Fruit fly (Drosophila melanogaster) whole organism, pupa: ENCODE results near the gene gro.

Source experiments
- CG10348 ChIP-seq: fragments of 200-800 bp; sonication (Bioruptor generic); IDR thresholded peaks from 2 replicates; pipeline ENCODE4 v1.3.6; 2022; ENCODE audit warnings: missing biosample characterization, missing genetic modification characterization
- CG12605 ChIP-seq: fragments of 200-800 bp; sonication (Bioruptor generic); IDR thresholded peaks from 2 replicates; pipeline ENCODE4 v1.3.6; 2022; ENCODE audit warnings: missing biosample characterization, missing genetic modification characterization
- CG13204 ChIP-seq: fragments of 200-800 bp; sonication (Bioruptor generic); optimal IDR thresholded peaks from 2 replicates; lab custom pipeline; 2018; ENCODE audit warnings: missing biosample characterization, mild to moderate bottlenecking, missing genetic modification characterization, moderate library complexity
- CG14655 ChIP-seq: fragments of 200-800 bp; sonication (Bioruptor generic); optimal IDR thresholded peaks from 3 replicates; lab custom pipeline; 2017; ENCODE audit warnings: mild to moderate bottlenecking, missing biosample characterization, missing genetic modification reagents, missing genetic modification characterization
- CG15710 ChIP-seq: fragments of 200-800 bp; sonication (Bioruptor generic); optimal IDR thresholded peaks from 2 replicates; lab custom pipeline; 2018; ENCODE audit warnings: missing biosample characterization, mild to moderate bottlenecking, missing genetic modification characterization, moderate library complexity
- CG17806 ChIP-seq: fragments of 200-800 bp; sonication (Bioruptor generic); optimal IDR thresholded peaks from 2 replicates; lab custom pipeline; 2018; ENCODE audit warnings: missing biosample characterization, mild to moderate bottlenecking, missing genetic modification characterization, moderate library complexity
- CG32121 ChIP-seq: fragments of 200-800 bp; sonication (Bioruptor generic); IDR thresholded peaks from 2 replicates; pipeline ENCODE4 v1.3.6; 2022; ENCODE audit warnings: missing biosample characterization, missing genetic modification characterization
- CG34367 ChIP-seq: fragments of 200-800 bp; sonication (Bioruptor generic); optimal IDR thresholded peaks from 2 replicates; lab custom pipeline; 2018; ENCODE audit warnings: missing biosample characterization, mild to moderate bottlenecking, missing genetic modification characterization
- CG4496 ChIP-seq: fragments of 200-800 bp; sonication (Bioruptor generic); IDR thresholded peaks from 3 replicates; pipeline ENCODE4 v1.3.6; 2022; ENCODE audit warnings: missing biosample characterization, missing genetic modification characterization
- CG8159 ChIP-seq: fragments of 200-800 bp; sonication (Bioruptor generic); optimal IDR thresholded peaks from 3 replicates; lab custom pipeline; 2018; ENCODE audit warnings: missing biosample characterization, mild to moderate bottlenecking, missing genetic modification characterization, moderate library complexity
- CG8301 ChIP-seq: fragments of 200-800 bp; sonication (Bioruptor generic); optimal IDR thresholded peaks from 2 replicates; lab custom pipeline; 2018; ENCODE audit warnings: missing biosample characterization, mild to moderate bottlenecking, missing genetic modification characterization
- CG9948 ChIP-seq: fragments of 200-800 bp; sonication (Bioruptor generic); optimal IDR thresholded peaks from 2 replicates; lab custom pipeline; 2018; ENCODE audit warnings: missing biosample characterization, mild to moderate bottlenecking, missing genetic modification characterization, moderate library complexity
- D1 ChIP-seq: fragments of 200-800 bp; sonication (Bioruptor generic); optimal IDR thresholded peaks from 2 replicates; lab custom pipeline; 2018; ENCODE audit warnings: missing biosample characterization, mild to moderate bottlenecking, missing genetic modification characterization, moderate library complexity
- EcR ChIP-seq: fragments of 200-800 bp; sonication (Bioruptor generic); optimal IDR thresholded peaks from 3 replicates; lab custom pipeline; 2019; ENCODE audit warnings: missing biosample characterization, missing genetic modification characterization, mild to moderate bottlenecking, moderate library complexity, missing genetic modification reagents
- Ets98B ChIP-seq: fragments of 200-800 bp; sonication (Bioruptor generic); IDR thresholded peaks from 2 replicates; pipeline ENCODE4 v1.3.6; 2022; ENCODE audit warnings: missing biosample characterization, missing genetic modification characterization
- Pif1A ChIP-seq: fragments of 200-800 bp; sonication (Bioruptor generic); optimal IDR thresholded peaks from 3 replicates; lab custom pipeline; 2016; ENCODE audit warnings: missing biosample characterization, missing genetic modification characterization
- Pif1B ChIP-seq: fragments of 200-800 bp; sonication (Bioruptor generic); optimal IDR thresholded peaks from 3 replicates; lab custom pipeline; 2016; ENCODE audit warnings: missing biosample characterization, missing genetic modification characterization
- Snoo ChIP-seq: fragments of 200-800 bp; sonication (Bioruptor generic); optimal IDR thresholded peaks from 3 replicates; lab custom pipeline; 2017; ENCODE audit warnings: missing biosample characterization, mild to moderate bottlenecking, missing genetic modification characterization, inconsistent platforms
- fd96Ca ChIP-seq: fragments of 200-800 bp; sonication (Bioruptor generic); IDR thresholded peaks from 3 replicates; pipeline ENCODE4 v1.3.6; 2022; ENCODE audit warnings: missing biosample characterization, missing genetic modification characterization
- gl ChIP-seq: fragments of 200-800 bp; sonication (Bioruptor generic); optimal IDR thresholded peaks from 2 replicates; lab custom pipeline; 2018; ENCODE audit warnings: missing biosample characterization, mild to moderate bottlenecking, missing genetic modification characterization
- rn ChIP-seq: fragments of 200-800 bp; sonication (Bioruptor generic); IDR thresholded peaks from 2 replicates; pipeline ENCODE4 v1.3.6; 2022; ENCODE audit warnings: missing biosample characterization, missing genetic modification characterization

gro gene

DNA sequence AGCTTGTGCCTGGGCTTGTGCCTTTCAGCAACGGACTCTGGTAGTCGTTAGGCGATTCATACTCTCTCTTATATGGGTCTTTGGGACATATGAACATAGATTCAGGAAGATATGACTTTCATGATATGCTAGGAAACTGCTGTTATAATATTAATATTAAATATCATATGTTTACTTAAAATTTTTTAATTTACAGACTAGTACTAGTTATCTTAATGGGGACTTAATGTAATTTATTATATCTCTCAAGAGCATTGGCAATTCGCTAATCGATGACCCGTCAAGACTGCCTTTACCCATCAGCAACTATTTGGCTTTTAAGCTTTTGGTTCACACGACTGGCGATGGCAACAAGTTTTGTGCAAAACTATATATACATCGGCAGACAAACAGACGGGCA is 22.3 kb upstream of the gro start:
- TF ChIP-seq CG32121 (GFP tag; lab: Robert Waterston, UW): peak; percentile 89
- peak; percentile 66; the same call in 1 of the 3 replicates for TF ChIP-seq fd96Ca (GFP tag; lab: Robert Waterston, UW)
- TF ChIP-seq CG8159 (tag; lab: Kevin White, UChicago): peak; percentile 28
- TF ChIP-seq Pif1A (GFP tag; lab: Kevin White, UChicago): peak; percentile 47
- peak; percentile 46; the same call in 1 of the 2 replicates for TF ChIP-seq rn (GFP tag; lab: Robert Waterston, UW)
- peak; percentile 10 for TF ChIP-seq CG15710 (tag; lab: Kevin White, UChicago)
- TF ChIP-seq CG17806 (tag; lab: Kevin White, UChicago): peak; percentile 59
- peak; percentile 73 for TF ChIP-seq CG4496
- no peak for TF ChIP-seq CG13204
- TF ChIP-seq CG12605 (GFP tag; lab: Robert Waterston, UW): peak; percentile 70
- TF ChIP-seq Ets98B: peak; percentile 89
- TF ChIP-seq CG10348: peak; percentile 56; the same call in 1 of the 2 replicates
- TF ChIP-seq EcR: no peak
- TF ChIP-seq Snoo (tag; lab: Kevin White, UChicago): no peak
- TF ChIP-seq Pif1B (GFP tag; lab: Kevin White, UChicago): peak; percentile 19
- TF ChIP-seq CG9948: peak; percentile 72
- no peak for TF ChIP-seq gl
- TF ChIP-seq CG34367: peak; percentile 22
- no peak for TF ChIP-seq D1 (tag; lab: Kevin White, UChicago)
- TF ChIP-seq CG8301: peak; percentile 81
- TF ChIP-seq CG14655 (GFP tag; lab: Kevin White, UChicago): peak; percentile 84

DNA sequence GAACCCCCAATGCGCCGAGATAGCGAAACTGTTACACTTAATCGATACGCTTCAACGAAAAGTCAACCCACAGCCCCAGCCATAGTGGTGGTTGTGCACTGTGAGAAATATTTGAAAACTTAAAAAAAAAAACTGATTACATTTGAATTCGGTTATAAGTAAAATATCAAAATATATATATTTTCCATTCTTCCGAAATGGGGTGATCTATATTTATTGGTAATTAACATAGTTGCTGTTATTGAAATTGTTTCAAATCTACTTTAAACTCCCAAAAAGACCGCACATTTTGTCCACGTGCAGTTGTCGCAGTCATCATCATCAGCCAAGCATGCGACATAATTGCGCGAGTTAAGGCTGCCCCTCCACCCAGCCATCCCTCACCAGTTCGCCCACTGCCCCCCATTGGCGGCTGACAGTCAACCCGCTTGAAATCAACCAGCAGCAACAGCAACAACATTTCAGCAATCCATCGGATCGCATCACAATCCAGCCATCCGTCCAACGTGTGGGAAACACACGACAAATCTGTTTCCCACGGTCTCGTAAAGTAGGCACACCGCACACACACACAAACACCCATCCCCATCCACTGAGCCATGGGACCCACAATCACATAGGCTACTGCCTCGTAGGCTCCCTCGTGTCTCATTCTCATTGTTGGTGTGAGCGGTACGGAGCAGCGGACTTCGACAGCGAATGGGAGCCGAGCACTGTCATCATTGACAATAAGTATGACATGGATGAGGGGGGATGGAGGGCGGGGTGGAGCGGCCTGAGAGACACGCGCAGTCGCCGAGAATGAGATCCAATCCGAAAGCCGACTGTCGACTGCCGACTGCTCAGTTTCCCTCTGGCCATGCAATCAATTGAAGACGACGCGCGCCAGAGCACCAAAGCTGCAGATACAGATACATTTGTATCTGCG is 21.0 kb upstream of the gro start:
- peak; percentile 45 for TF ChIP-seq Snoo (tag; lab: Kevin White, UChicago)
- peak; percentile 81 for TF ChIP-seq CG17806 (tag; lab: Kevin White, UChicago)
- TF ChIP-seq Pif1B (GFP tag; lab: Kevin White, UChicago): peak; percentile 28
- TF ChIP-seq CG14655 (GFP tag; lab: Kevin White, UChicago): peak; percentile 79
- TF ChIP-seq CG10348: no peak
- peak; percentile 74 for TF ChIP-seq CG34367
- TF ChIP-seq CG13204: peak; percentile 99
- peak; percentile 28 for TF ChIP-seq Pif1A (GFP tag; lab: Kevin White, UChicago)
- TF ChIP-seq D1 (tag; lab: Kevin White, UChicago): peak; percentile 38
- TF ChIP-seq CG32121 (GFP tag; lab: Robert Waterston, UW): peak; percentile 72; the same call in 1 of the 2 replicates
- TF ChIP-seq gl: no peak
- peak; percentile 68 for TF ChIP-seq fd96Ca (GFP tag; lab: Robert Waterston, UW)
- TF ChIP-seq CG8159 (tag; lab: Kevin White, UChicago): peak; percentile 84
- TF ChIP-seq rn (GFP tag; lab: Robert Waterston, UW): 0 out of 2 replicates have a peak, but pooled peaks have one; percentile 28
- TF ChIP-seq CG12605 (GFP tag; lab: Robert Waterston, UW): peak; percentile 49
- TF ChIP-seq CG9948: peak; percentile 78
- TF ChIP-seq EcR: peak; percentile 69
- TF ChIP-seq Ets98B: peak; percentile 79
- TF ChIP-seq CG8301: peak; percentile 75
- TF ChIP-seq CG4496: peak; percentile 72
- TF ChIP-seq CG15710 (tag; lab: Kevin White, UChicago): peak; percentile 68

DNA sequence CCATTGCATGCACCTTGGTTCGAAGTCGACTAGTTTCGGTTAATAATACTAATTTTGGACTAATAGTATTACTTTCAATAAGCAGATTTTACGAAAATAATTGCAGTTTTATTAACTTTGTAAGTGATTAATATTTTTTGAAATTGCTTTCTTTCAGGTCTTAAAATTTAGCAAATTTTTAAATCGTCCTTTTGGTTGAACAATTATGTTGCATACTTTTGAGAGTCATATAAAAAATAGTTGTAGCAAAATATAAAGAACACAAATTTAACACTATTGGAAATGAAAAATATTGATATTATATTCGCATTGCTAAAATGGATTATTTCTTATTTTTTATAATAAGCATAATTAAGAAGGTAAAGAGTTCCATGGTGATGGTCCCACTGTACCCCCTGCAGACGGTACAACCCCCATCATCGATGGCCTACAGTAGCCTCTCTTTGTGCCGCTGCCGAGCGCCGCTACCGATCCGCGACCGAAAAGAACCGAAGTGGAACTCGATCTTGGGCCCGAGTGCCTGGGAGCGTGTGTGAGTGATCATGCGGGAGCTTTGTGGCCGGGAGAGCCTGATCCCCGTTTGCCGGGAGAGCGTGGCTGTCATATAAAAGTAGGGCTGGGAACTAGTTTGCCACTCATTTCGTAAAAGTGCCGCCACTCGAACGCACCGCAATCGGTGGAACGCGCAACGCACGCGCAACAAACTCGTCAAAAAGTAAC is 20.2 kb upstream of the gro start:
- TF ChIP-seq CG15710 (tag; lab: Kevin White, UChicago) (peak; percentile 94), CG8301 (peak; percentile 94), Ets98B (peak; percentile 41), CG9948 (peak; percentile 96), CG32121 (GFP tag; lab: Robert Waterston, UW) (peak; percentile 68), gl (peak; percentile 50), fd96Ca (GFP tag; lab: Robert Waterston, UW) (peak; percentile 46; the same call in 2 of the 3 replicates), CG13204 (peak; percentile 81), CG10348 (no peak; the same call in 1 of the 2 replicates), D1 (tag; lab: Kevin White, UChicago) (peak; percentile 92), CG4496 (peak; percentile 60; the same call in 1 of the 3 replicates), CG34367 (peak; percentile 90), CG12605 (GFP tag; lab: Robert Waterston, UW) (0 out of 2 replicates have a peak, but pooled peaks have one; percentile 23), CG8159 (tag; lab: Kevin White, UChicago) (peak; percentile 97), Pif1A (GFP tag; lab: Kevin White, UChicago) (peak; percentile 77), CG14655 (GFP tag; lab: Kevin White, UChicago) (peak; percentile 96), EcR (peak; percentile 30), CG17806 (tag; lab: Kevin White, UChicago) (peak; percentile 90), rn (GFP tag; lab: Robert Waterston, UW) (peak; percentile 77), Pif1B (GFP tag; lab: Kevin White, UChicago) (peak; percentile 66), Snoo (tag; lab: Kevin White, UChicago) (peak; percentile 94)

DNA sequence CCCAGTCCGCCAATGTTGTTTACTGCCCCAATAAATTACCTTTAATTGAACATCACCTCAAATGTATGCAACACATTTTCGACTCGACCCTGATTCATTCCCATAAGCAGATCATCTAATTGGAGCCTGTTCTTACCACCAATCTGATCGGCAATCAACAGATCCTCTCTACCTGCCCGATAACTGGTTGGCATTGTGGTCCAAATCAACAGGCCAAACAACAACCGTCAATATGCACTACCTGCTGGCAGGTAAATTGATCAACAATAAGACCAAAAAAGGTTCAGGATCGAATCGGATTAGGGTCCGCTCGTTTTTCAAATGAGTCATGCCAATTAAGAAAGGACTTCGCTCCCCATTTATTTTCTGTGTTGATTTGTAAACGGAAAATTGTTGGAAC is 18.3 kb upstream of the gro start:
- TF ChIP-seq CG8159 (tag; lab: Kevin White, UChicago) (no peak), CG14655 (GFP tag; lab: Kevin White, UChicago) (no peak), CG8301 (no peak), CG17806 (tag; lab: Kevin White, UChicago) (no peak), Pif1B (GFP tag; lab: Kevin White, UChicago) (no peak), CG15710 (tag; lab: Kevin White, UChicago) (no peak), CG32121 (GFP tag; lab: Robert Waterston, UW) (no peak)
